Worm (Caenorhabditis elegans) whole organism, L2 larva: ENCODE results near the gene emg-1.

ENCODE experiments used
- C34F6.9 ChIP-seq: fragments of 150-350 bp; optimal IDR thresholded peaks from 2 replicates; lab custom pipeline; 2014; ENCODE audit warnings: missing biosample characterization, missing genetic modification characterization
- F13H6.1 ChIP-seq: sonication (generic microtip); optimal IDR thresholded peaks from 2 replicates; lab custom pipeline; 2016; ENCODE audit warnings: missing genetic modification characterization, missing compliant biosample characterization
- R02D3.7 ChIP-seq: fragments of 150-350 bp; optimal IDR thresholded peaks from 2 replicates; lab custom pipeline; 2014; ENCODE audit warnings: missing biosample characterization, missing genetic modification characterization
- ZK546.5 ChIP-seq: sonication (generic microtip); optimal IDR thresholded peaks from 2 replicates; lab custom pipeline; 2017; ENCODE audit warnings: missing biosample characterization, missing genetic modification characterization
- alr-1 ChIP-seq: fragments of 150-350 bp; optimal IDR thresholded peaks from 2 replicates; lab custom pipeline; 2014; ENCODE audit warnings: missing biosample characterization, missing genetic modification characterization
- aly-2 ChIP-seq: fragments of 150-350 bp; optimal IDR thresholded peaks from 2 replicates; lab custom pipeline; 2014; ENCODE audit warnings: missing biosample characterization, missing genetic modification characterization
- ama-1 ChIP-seq: fragments of 150-350 bp; optimal IDR thresholded peaks from 2 replicates; lab custom pipeline; 2018; ENCODE audit warnings: inconsistent platforms
- blmp-1 ChIP-seq: sonication (generic microtip); optimal IDR thresholded peaks from 2 replicates; lab custom pipeline; 2017; ENCODE audit warnings: missing genetic modification characterization, mild to moderate bottlenecking, missing compliant biosample characterization, antibody characterized with exemption, moderate library complexity; ENCODE audit not compliant: insufficient read depth
- crh-2 ChIP-seq: sonication (generic microtip); optimal IDR thresholded peaks from 2 replicates; lab custom pipeline; 2017; ENCODE audit warnings: missing biosample characterization, missing genetic modification characterization
- dmd-4 ChIP-seq: sonication (generic microtip); optimal IDR thresholded peaks from 2 replicates; lab custom pipeline; 2017; ENCODE audit warnings: missing biosample characterization, missing genetic modification characterization
- egl-27 ChIP-seq: sonication (generic microtip); optimal IDR thresholded peaks from 3 replicates; lab custom pipeline; 2017; ENCODE audit warnings: missing biosample characterization, missing genetic modification reagents, missing genetic modification characterization
- elt-1 ChIP-seq: fragments of 150-350 bp; optimal IDR thresholded peaks from 2 replicates; lab custom pipeline; 2014; ENCODE audit warnings: missing biosample characterization, missing genetic modification characterization
- elt-3 ChIP-seq: sonication (generic microtip); optimal IDR thresholded peaks from 2 replicates; lab custom pipeline; 2017; ENCODE audit warnings: missing biosample characterization, missing genetic modification characterization
- fos-1 ChIP-seq: fragments of 150-350 bp; optimal IDR thresholded peaks from 2 replicates; lab custom pipeline; 2014; ENCODE audit warnings: missing biosample characterization, missing genetic modification characterization
- gmeb-1 ChIP-seq: fragments of 150-350 bp; optimal IDR thresholded peaks from 2 replicates; lab custom pipeline; 2014; ENCODE audit warnings: missing biosample characterization, missing genetic modification characterization
- lin-11 ChIP-seq: fragments of 150-350 bp; sonication (generic microtip); optimal IDR thresholded peaks from 2 replicates; lab custom pipeline; 2014; ENCODE audit warnings: missing biosample characterization, missing genetic modification characterization, inconsistent platforms, mixed read lengths
- lin-39 ChIP-seq: fragments of 150-350 bp; optimal IDR thresholded peaks from 2 replicates; lab custom pipeline; 2014; ENCODE audit warnings: missing biosample characterization, missing genetic modification reagents, missing genetic modification characterization
- lsy-2 ChIP-seq, 2 experiments: fragments of 150-350 bp in 1 of 2; sonication (generic microtip) in 1 of 2; optimal IDR thresholded peaks; 2 replicates each; lab custom pipeline; 2014 to 2017; ENCODE audit warnings: missing biosample characterization in 2 of 2, missing genetic modification characterization in 2 of 2
- mab-5 ChIP-seq: fragments of 150-350 bp; optimal IDR thresholded peaks from 2 replicates; lab custom pipeline; 2014; ENCODE audit warnings: missing biosample characterization, missing genetic modification characterization
- mdl-1 ChIP-seq, 2 experiments: fragments of 150-350 bp in 1 of 2; sonication (generic microtip) in 1 of 2; optimal IDR thresholded peaks; 2 replicates each; lab custom pipeline; 2017; ENCODE audit warnings: missing biosample characterization in 2 of 2, missing genetic modification characterization in 2 of 2
- nhr-10 ChIP-seq: sonication (generic microtip); optimal IDR thresholded peaks from 2 replicates; lab custom pipeline; 2017; ENCODE audit warnings: missing biosample characterization, missing genetic modification characterization
- nhr-11 ChIP-seq: fragments of 150-350 bp; optimal IDR thresholded peaks from 2 replicates; lab custom pipeline; 2014; ENCODE audit warnings: missing biosample characterization, missing genetic modification characterization
- nhr-12 ChIP-seq: fragments of 150-350 bp; optimal IDR thresholded peaks from 2 replicates; lab custom pipeline; 2014; ENCODE audit warnings: missing biosample characterization, missing genetic modification characterization
- nhr-129 ChIP-seq: fragments of 150-350 bp; optimal IDR thresholded peaks from 2 replicates; lab custom pipeline; 2014; ENCODE audit warnings: missing biosample characterization, missing genetic modification characterization
- nhr-237 ChIP-seq: fragments of 150-350 bp; optimal IDR thresholded peaks from 2 replicates; lab custom pipeline; 2014; ENCODE audit warnings: missing biosample characterization, missing genetic modification characterization
- nhr-25 ChIP-seq: fragments of 150-350 bp; sonication (generic microtip); optimal IDR thresholded peaks from 3 replicates; lab custom pipeline; 2014; ENCODE audit warnings: missing biosample characterization, missing genetic modification characterization
- peb-1 ChIP-seq: fragments of 150-350 bp; optimal IDR thresholded peaks from 2 replicates; lab custom pipeline; 2014; ENCODE audit warnings: missing biosample characterization, missing genetic modification characterization
- sem-4 ChIP-seq: fragments of 150-350 bp; optimal IDR thresholded peaks from 2 replicates; lab custom pipeline; 2014; ENCODE audit warnings: missing biosample characterization, missing genetic modification reagents, missing genetic modification characterization
- skn-1 ChIP-seq: sonication (generic microtip); optimal IDR thresholded peaks from 2 replicates; lab custom pipeline; 2017; ENCODE audit warnings: missing biosample characterization, missing genetic modification characterization
- sma-3 ChIP-seq: sonication (generic microtip); optimal IDR thresholded peaks from 2 replicates; lab custom pipeline; 2016; ENCODE audit warnings: missing genetic modification reagents, missing genetic modification characterization, missing compliant biosample characterization
- snpc-4 ChIP-seq: fragments of 150-350 bp; optimal IDR thresholded peaks from 2 replicates; lab custom pipeline; 2014; ENCODE audit warnings: missing biosample characterization, missing genetic modification characterization
- unc-55 ChIP-seq: fragments of 150-350 bp; sonication (generic microtip); optimal IDR thresholded peaks from 3 replicates; lab custom pipeline; 2014; ENCODE audit warnings: missing biosample characterization, missing genetic modification reagents, missing genetic modification characterization
- zag-1 ChIP-seq: fragments of 150-350 bp; optimal IDR thresholded peaks from 2 replicates; lab custom pipeline; 2014; ENCODE audit warnings: missing biosample characterization, missing genetic modification characterization
- ztf-1 ChIP-seq: fragments of 200-800 bp; sonication (Bioruptor generic); conservative IDR thresholded peaks from 2 replicates; pipeline ENCODE4 v1.3.6; 2022; ENCODE audit warnings: missing genetic modification characterization, missing compliant biosample characterization
- ztf-11 ChIP-seq: sonication (generic microtip); optimal IDR thresholded peaks from 2 replicates; lab custom pipeline; 2017; ENCODE audit warnings: missing biosample characterization, missing genetic modification characterization
- ztf-4 ChIP-seq: fragments of 150-350 bp; optimal IDR thresholded peaks from 2 replicates; lab custom pipeline; 2014; ENCODE audit warnings: missing biosample characterization, missing genetic modification characterization

emg-1 gene

ce11 chrIII:10657661-10658060 lies 8.3 kb downstream of the emg-1 start:
- no peak for TF ChIP-seq sem-4 (tag; lab: Kevin White, UChicago)
- no peak for TF ChIP-seq lin-39
- no peak for TF ChIP-seq elt-1 (tag; lab: Kevin White, UChicago)
- TF ChIP-seq skn-1 (tag; lab: Kevin White, UChicago) = no peak
- no peak for TF ChIP-seq R02D3.7 (tag; lab: Kevin White, UChicago)
- no peak for TF ChIP-seq fos-1
- no peak for TF ChIP-seq alr-1 (tag; lab: Kevin White, UChicago)
- TF ChIP-seq C34F6.9 (tag; lab: Kevin White, UChicago) = no peak
- no peak for TF ChIP-seq elt-3
- no peak for TF ChIP-seq aly-2 (tag; lab: Kevin White, UChicago)
- TF ChIP-seq unc-55 (GFP tag; lab: Kevin White, UChicago) = no peak
- no peak for TF ChIP-seq ztf-11 (tag; lab: Kevin White, UChicago)
- no peak for TF ChIP-seq ama-1
- no peak for TF ChIP-seq dmd-4 (tag; lab: Kevin White, UChicago)
- TF ChIP-seq nhr-129 (tag; lab: Kevin White, UChicago) = no peak
- TF ChIP-seq zag-1 = no peak
- no peak for TF ChIP-seq blmp-1

- TF ChIP-seq C34F6.9 (tag; lab: Kevin White, UChicago) (no peak), ZK546.5 (no peak), zag-1 (no peak), lin-11 (tag; lab: Kevin White, UChicago) (no peak), ztf-1 (GFP tag; lab: Robert Waterston, UW) (no peak), elt-1 (tag; lab: Kevin White, UChicago) (no peak), alr-1 (tag; lab: Kevin White, UChicago) (no peak), snpc-4 (tag; lab: Kevin White, UChicago) (no peak), ama-1 (no peak), nhr-12 (no peak), fos-1 (no peak), ztf-4 (tag; lab: Kevin White, UChicago) (no peak), R02D3.7 (tag; lab: Kevin White, UChicago) (no peak), nhr-10 (tag; lab: Kevin White, UChicago) (no peak), mab-5 (tag; lab: Kevin White, UChicago) (no peak), unc-55 (GFP tag; lab: Kevin White, UChicago) (no peak), gmeb-1 (tag; lab: Kevin White, UChicago) (no peak), sem-4 (tag; lab: Kevin White, UChicago) (no peak), skn-1 (tag; lab: Kevin White, UChicago) (no peak)
These were observed 9.1 kb downstream of the emg-1 start for ce11 chrIII:10658394-10658793.

- TF ChIP-seq C34F6.9 (tag; lab: Kevin White, UChicago) (no peak), mdl-1 (tag; optimal IDR thresholded peaks at IDR 0.05; lab: Kevin White, UChicago) (no peak), lin-11 (tag; lab: Kevin White, UChicago) (no peak), nhr-10 (tag; lab: Kevin White, UChicago) (no peak), crh-2 (tag; lab: Kevin White, UChicago) (no peak), nhr-25 (tag; lab: Kevin White, UChicago) (peak; percentile 30), lsy-2 (tag; optimal IDR thresholded peaks at IDR 0.05; lab: Kevin White, UChicago) (no peak), peb-1 (tag; lab: Kevin White, UChicago) (no peak), dmd-4 (tag; lab: Kevin White, UChicago) (no peak), nhr-11 (no peak), ztf-11 (tag; lab: Kevin White, UChicago) (no peak), elt-3 (no peak), F13H6.1 (no peak), lin-39 (no peak), aly-2 (tag; lab: Kevin White, UChicago) (no peak), nhr-237 (tag; lab: Kevin White, UChicago) (no peak), sem-4 (tag; lab: Kevin White, UChicago) (no peak), sma-3 (GFP tag; lab: Kevin White, UChicago) (peak; percentile 11), nhr-129 (tag; lab: Kevin White, UChicago) (peak; percentile 7), unc-55 (GFP tag; lab: Kevin White, UChicago) (no peak), ZK546.5 (no peak), egl-27 (no peak)
These were observed 12.0 kb downstream of the emg-1 start for ce11 chrIII:10661292-10661691.

ce11 chrIII:10666640-10667039 lies 17.3 kb downstream of the emg-1 start:
- TF ChIP-seq aly-2 (tag; lab: Kevin White, UChicago) (no peak), ZK546.5 (no peak)
